Worm (Caenorhabditis elegans) whole organism, L3 larva: ENCODE results near the gene epic-3.

ENCODE experiments used
- R02D3.7 ChIP-seq: fragments of 150-350 bp; optimal IDR thresholded peaks from 2 replicates; lab custom pipeline; 2014; ENCODE audit warnings: missing biosample characterization, missing genetic modification characterization
- ama-1 ChIP-seq: fragments of 150-350 bp; optimal IDR thresholded peaks from 2 replicates; lab custom pipeline; 2018
- ceh-16 ChIP-seq: sonication (generic microtip); optimal IDR thresholded peaks from 2 replicates; lab custom pipeline; 2017; ENCODE audit warnings: missing biosample characterization, missing genetic modification characterization
- ceh-82 ChIP-seq: fragments of 150-350 bp; optimal IDR thresholded peaks from 2 replicates; lab custom pipeline; 2014; ENCODE audit warnings: missing biosample characterization, missing genetic modification characterization
- ceh-9 ChIP-seq: sonication (generic microtip); optimal IDR thresholded peaks from 2 replicates; lab custom pipeline; 2018; ENCODE audit warnings: missing biosample characterization, missing genetic modification characterization
- daf-12 ChIP-seq: fragments of 150-350 bp; optimal IDR thresholded peaks from 2 replicates; lab custom pipeline; 2014; ENCODE audit warnings: missing biosample characterization, missing genetic modification reagents, missing genetic modification characterization
- egl-5 ChIP-seq: fragments of 150-350 bp; optimal IDR thresholded peaks from 2 replicates; lab custom pipeline; 2017; ENCODE audit warnings: missing biosample characterization, missing genetic modification reagents, missing genetic modification characterization, inconsistent platforms
- elt-1 ChIP-seq: fragments of 150-350 bp; optimal IDR thresholded peaks from 2 replicates; lab custom pipeline; 2014; ENCODE audit warnings: missing biosample characterization, missing genetic modification characterization
- elt-2 ChIP-seq: sonication (generic microtip); optimal IDR thresholded peaks from 2 replicates; lab custom pipeline; 2016; ENCODE audit warnings: missing genetic modification reagents, mild to moderate bottlenecking, missing genetic modification characterization, missing compliant biosample characterization
- eor-1 ChIP-seq, 2 experiments: fragments of 150-350 bp; optimal IDR thresholded peaks; 2 replicates each; lab custom pipeline; 2014 to 2018; ENCODE audit warnings: missing biosample characterization in 2 of 2, missing genetic modification characterization in 2 of 2
- fkh-10 ChIP-seq: sonication (generic microtip); optimal IDR thresholded peaks from 2 replicates; lab custom pipeline; 2017; ENCODE audit warnings: missing biosample characterization, missing genetic modification reagents, missing genetic modification characterization
- fkh-2 ChIP-seq: fragments of 150-350 bp; optimal IDR thresholded peaks from 2 replicates; lab custom pipeline; 2014; ENCODE audit warnings: missing biosample characterization, missing genetic modification reagents, missing genetic modification characterization
- jun-1 ChIP-seq: fragments of 150-350 bp; optimal IDR thresholded peaks from 2 replicates; lab custom pipeline; 2014; ENCODE audit warnings: missing biosample characterization, missing genetic modification reagents, missing genetic modification characterization
- lin-15B ChIP-seq: fragments of 150-350 bp; optimal IDR thresholded peaks from 2 replicates; lab custom pipeline; 2014; ENCODE audit warnings: missing biosample characterization, missing genetic modification characterization
- lin-39 ChIP-seq: fragments of 150-350 bp; optimal IDR thresholded peaks from 2 replicates; lab custom pipeline; 2018; ENCODE audit warnings: missing biosample characterization, missing genetic modification reagents, missing genetic modification characterization
- lsy-12 ChIP-seq: sonication (generic microtip); optimal IDR thresholded peaks from 2 replicates; lab custom pipeline; 2016; ENCODE audit warnings: mild to moderate bottlenecking, missing genetic modification characterization, missing compliant biosample characterization
- mdl-1 ChIP-seq: fragments of 150-350 bp; optimal IDR thresholded peaks from 2 replicates; lab custom pipeline; 2014; ENCODE audit warnings: missing biosample characterization, missing genetic modification characterization
- mml-1 ChIP-seq: fragments of 150-350 bp; sonication (generic microtip); optimal IDR thresholded peaks from 3 replicates; lab custom pipeline; 2014; ENCODE audit warnings: missing biosample characterization, missing genetic modification characterization
- nfya-1 ChIP-seq: sonication (generic microtip); optimal IDR thresholded peaks from 2 replicates; lab custom pipeline; 2017; ENCODE audit warnings: missing genetic modification characterization, mild to moderate bottlenecking, missing compliant biosample characterization, antibody characterized with exemption, moderate library complexity; ENCODE audit not compliant: insufficient read depth
- nhr-12 ChIP-seq: fragments of 150-350 bp; optimal IDR thresholded peaks from 2 replicates; lab custom pipeline; 2014; ENCODE audit warnings: missing biosample characterization, missing genetic modification characterization
- nhr-23 ChIP-seq: fragments of 150-350 bp; optimal IDR thresholded peaks from 2 replicates; lab custom pipeline; 2014; ENCODE audit warnings: missing biosample characterization, missing genetic modification reagents, missing genetic modification characterization
- nhr-237 ChIP-seq: fragments of 150-350 bp; optimal IDR thresholded peaks from 2 replicates; lab custom pipeline; 2014; ENCODE audit warnings: missing biosample characterization, missing genetic modification characterization
- nhr-25 ChIP-seq: sonication (generic microtip); optimal IDR thresholded peaks from 2 replicates; lab custom pipeline; 2017; ENCODE audit warnings: missing biosample characterization, missing genetic modification characterization
- nhr-28 ChIP-seq: fragments of 150-350 bp; optimal IDR thresholded peaks from 2 replicates; lab custom pipeline; 2014; ENCODE audit warnings: missing biosample characterization, missing genetic modification characterization
- nhr-43 ChIP-seq: sonication (generic microtip); optimal IDR thresholded peaks from 2 replicates; lab custom pipeline; 2016; ENCODE audit warnings: mild to moderate bottlenecking, missing genetic modification characterization, missing compliant biosample characterization; ENCODE audit not compliant: poor library complexity, severe bottlenecking
- nhr-67 ChIP-seq: fragments of 150-350 bp; optimal IDR thresholded peaks from 2 replicates; lab custom pipeline; 2014; ENCODE audit warnings: missing biosample characterization, missing genetic modification characterization
- nhr-76 ChIP-seq: fragments of 150-350 bp; sonication (generic microtip); optimal IDR thresholded peaks from 5 replicates; lab custom pipeline; 2014; ENCODE audit warnings: missing biosample characterization, missing genetic modification characterization
- pha-4 ChIP-seq: fragments of 150-350 bp; optimal IDR thresholded peaks from 2 replicates; lab custom pipeline; 2014; ENCODE audit warnings: missing biosample characterization, missing genetic modification reagents, missing genetic modification characterization
- sea-2 ChIP-seq: fragments of 150-350 bp; sonication (generic microtip); optimal IDR thresholded peaks from 4 replicates; lab custom pipeline; 2014; ENCODE audit warnings: missing biosample characterization, missing genetic modification reagents, missing genetic modification characterization
- skn-1 ChIP-seq: fragments of 150-350 bp; optimal IDR thresholded peaks from 2 replicates; lab custom pipeline; 2014; ENCODE audit warnings: missing biosample characterization, missing genetic modification characterization
- tbx-2 ChIP-seq: sonication (generic microtip); optimal IDR thresholded peaks from 2 replicates; lab custom pipeline; 2016; ENCODE audit warnings: mild to moderate bottlenecking, missing genetic modification characterization, missing compliant biosample characterization
- unc-39 ChIP-seq: sonication (generic microtip); optimal IDR thresholded peaks from 4 replicates; lab custom pipeline; 2017; ENCODE audit warnings: missing biosample characterization, missing genetic modification characterization
- unc-62 ChIP-seq: fragments of 150-350 bp; sonication (generic microtip); optimal IDR thresholded peaks from 4 replicates; lab custom pipeline; 2014; ENCODE audit warnings: missing biosample characterization, missing genetic modification reagents, missing genetic modification characterization
- zag-1 ChIP-seq: fragments of 150-350 bp; optimal IDR thresholded peaks from 2 replicates; lab custom pipeline; 2014; ENCODE audit warnings: missing biosample characterization, missing genetic modification characterization
- ztf-11 ChIP-seq: fragments of 150-350 bp; optimal IDR thresholded peaks from 2 replicates; lab custom pipeline; 2014; ENCODE audit warnings: missing biosample characterization, missing genetic modification characterization
- ztf-4 ChIP-seq: fragments of 150-350 bp; optimal IDR thresholded peaks from 2 replicates; lab custom pipeline; 2014; ENCODE audit warnings: missing biosample characterization, missing genetic modification characterization

epic-3 gene

ce11 chrIV:1765954-1766353, 41.8 kb upstream of the epic-3 start:
- no peak for TF ChIP-seq nhr-76 (tag; lab: Kevin White, UChicago)
- no peak for TF ChIP-seq nhr-12 (tag; lab: Kevin White, UChicago)
- TF ChIP-seq R02D3.7 (tag; lab: Kevin White, UChicago), result no peak
- TF ChIP-seq ceh-9 (tag; lab: Kevin White, UChicago), result no peak
- TF ChIP-seq lin-39 (tag; lab: Kevin White, UChicago), result peak; percentile 10
- no peak for TF ChIP-seq unc-62 (GFP tag; lab: Kevin White, UChicago)
- TF ChIP-seq nhr-237 (tag; lab: Kevin White, UChicago), result no peak
- TF ChIP-seq lin-15B (tag; lab: Kevin White, UChicago), result peak; percentile 14
- TF ChIP-seq nhr-23, result no peak
- no peak for TF ChIP-seq jun-1 (tag; lab: Kevin White, UChicago)
- no peak for TF ChIP-seq eor-1 (tag; optimal IDR thresholded peaks at IDR 0.05; lab: Kevin White, UChicago)
- no peak for TF ChIP-seq nhr-43
- TF ChIP-seq ztf-11 (tag; lab: Kevin White, UChicago), result no peak
- TF ChIP-seq ceh-16 (tag; lab: Kevin White, UChicago), result no peak
- TF ChIP-seq pha-4 (tag; lab: Kevin White, UChicago), result peak; percentile 16
- no peak for TF ChIP-seq mdl-1 (tag; lab: Kevin White, UChicago)
- no peak for TF ChIP-seq fkh-2 (tag; lab: Kevin White, UChicago)
- TF ChIP-seq nfya-1 (tag; lab: Kevin White, UChicago), result peak; percentile 52
- no peak for TF ChIP-seq skn-1
- no peak for TF ChIP-seq lsy-12 (tag; lab: Kevin White, UChicago)
- TF ChIP-seq fkh-10 (GFP tag; lab: Kevin White, UChicago), result peak; percentile 67
- TF ChIP-seq ceh-82, result no peak
- TF ChIP-seq nhr-28, result no peak
- TF ChIP-seq, all 47 proteins: peak for 5

- TF ChIP-seq daf-12 (tag; lab: Kevin White, UChicago) (no peak), ama-1 (lab: Kevin White, UChicago) (no peak), sea-2 (GFP tag; lab: Kevin White, UChicago) (no peak), tbx-2 (tag; lab: Kevin White, UChicago) (no peak), jun-1 (tag; lab: Kevin White, UChicago) (no peak), nhr-67 (tag; lab: Kevin White, UChicago) (no peak), nhr-25 (tag; lab: Kevin White, UChicago) (no peak), unc-39 (no peak), nhr-237 (tag; lab: Kevin White, UChicago) (no peak), elt-2 (no peak), nhr-28 (no peak), zag-1 (no peak), mml-1 (no peak), nhr-12 (tag; lab: Kevin White, UChicago) (no peak), elt-1 (no peak), mdl-1 (tag; lab: Kevin White, UChicago) (no peak), lsy-12 (tag; lab: Kevin White, UChicago) (no peak), egl-5 (tag; lab: Kevin White, UChicago) (no peak), ztf-4 (tag; lab: Kevin White, UChicago) (no peak), nhr-76 (tag; lab: Kevin White, UChicago) (no peak)
Observed at ce11 chrIV:1763452-1763851, 39.3 kb upstream of the epic-3 start.

ce11 chrIV:1761553-1761952, 37.4 kb upstream of the epic-3 start, which contains the start of gene Y41D4A.7:
Gene Y41D4A.7 (minus strand): TSS chrIV:1761570.
- TF ChIP-seq fkh-2 (tag; lab: Kevin White, UChicago) (no peak), lin-15B (tag; lab: Kevin White, UChicago) (no peak), pha-4 (tag; lab: Kevin White, UChicago) (no peak), unc-39 (no peak), nfya-1 (tag; lab: Kevin White, UChicago) (peak; percentile 11)
- TF ChIP-seq, all 47 proteins: peak for 1

DNA sequence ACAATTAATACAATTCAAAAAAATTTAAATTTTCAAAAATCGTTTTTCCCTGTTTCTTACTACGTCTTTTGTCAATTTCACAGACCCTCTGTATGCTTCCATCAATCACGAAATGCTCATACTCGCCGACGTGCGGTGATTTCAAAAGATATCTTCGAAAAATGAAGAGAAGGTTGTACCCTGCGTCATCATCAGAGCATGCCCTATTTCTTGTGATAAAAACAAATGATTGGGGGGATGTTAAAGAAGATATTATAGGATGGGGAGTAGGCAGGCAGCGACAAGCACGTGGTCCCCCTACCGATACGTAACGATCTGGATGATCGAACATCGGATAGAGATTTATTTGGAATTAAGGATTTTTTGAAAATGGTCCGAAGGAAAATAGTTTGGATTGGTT, 34.4 kb upstream of the epic-3 start:
- TF ChIP-seq fkh-2 (tag; lab: Kevin White, UChicago) (no peak), elt-2 (no peak)
